Worm (Caenorhabditis elegans) whole organism, late embryonic: ENCODE results near the gene nas-8.

Source experiments
- C08G9.2 ChIP-seq: sonication (generic microtip); optimal IDR thresholded peaks from 2 replicates; lab custom pipeline; 2016; ENCODE audit warnings: mild to moderate bottlenecking, missing genetic modification characterization, moderate library complexity, missing compliant biosample characterization
- F13H6.1 ChIP-seq: sonication (generic microtip); optimal IDR thresholded peaks from 2 replicates; lab custom pipeline; 2016; ENCODE audit warnings: missing genetic modification characterization, missing compliant biosample characterization
- K02D7.2 ChIP-seq: sonication (generic microtip); optimal IDR thresholded peaks from 2 replicates; lab custom pipeline; 2017; ENCODE audit warnings: mild to moderate bottlenecking, missing genetic modification characterization, missing compliant biosample characterization
- K09A11.1 ChIP-seq: sonication (generic microtip); optimal IDR thresholded peaks from 2 replicates; lab custom pipeline; 2017; ENCODE audit warnings: antibody characterized with exemption, mild to moderate bottlenecking, missing genetic modification characterization, missing compliant biosample characterization; ENCODE audit not compliant: insufficient read depth
- Y22D7AL.16 ChIP-seq: sonication (generic microtip); optimal IDR thresholded peaks from 2 replicates; lab custom pipeline; 2016; ENCODE audit warnings: missing genetic modification characterization, missing compliant biosample characterization
- ama-1 ChIP-seq: fragments of 150-350 bp; optimal IDR thresholded peaks from 2 replicates; lab custom pipeline; 2014
- ceh-14 ChIP-seq: sonication (generic microtip); optimal IDR thresholded peaks from 2 replicates; lab custom pipeline; 2016; ENCODE audit warnings: missing genotype, missing genetic modification characterization, missing compliant biosample characterization
- ceh-18 ChIP-seq: sonication (generic microtip); optimal IDR thresholded peaks from 2 replicates; lab custom pipeline; 2016; ENCODE audit warnings: missing genetic modification characterization, missing compliant biosample characterization
- ceh-24 ChIP-seq: sonication (generic microtip); optimal IDR thresholded peaks from 2 replicates; lab custom pipeline; 2016; ENCODE audit warnings: mild to moderate bottlenecking, missing genetic modification characterization, missing compliant biosample characterization
- ceh-30 ChIP-seq: fragments of 150-350 bp; optimal IDR thresholded peaks from 2 replicates; lab custom pipeline; 2014; ENCODE audit warnings: missing biosample characterization, missing genetic modification characterization
- ceh-31 ChIP-seq: sonication (generic microtip); optimal IDR thresholded peaks from 2 replicates; lab custom pipeline; 2016; ENCODE audit warnings: missing genetic modification characterization, missing compliant biosample characterization
- ceh-34 ChIP-seq: sonication (generic microtip); optimal IDR thresholded peaks from 2 replicates; lab custom pipeline; 2016; ENCODE audit warnings: mild to moderate bottlenecking, missing genetic modification characterization, missing compliant biosample characterization
- ceh-45 ChIP-seq: fragments of 200-800 bp; sonication (Bioruptor generic); IDR thresholded peaks from 2 replicates; pipeline ENCODE4 v1.3.6; 2022; ENCODE audit warnings: missing genetic modification reagents, missing genetic modification characterization, missing compliant biosample characterization
- ceh-48 ChIP-seq: sonication (generic microtip); optimal IDR thresholded peaks from 2 replicates; lab custom pipeline; 2016; ENCODE audit warnings: missing genetic modification characterization, inconsistent platforms, missing compliant biosample characterization
- ceh-9 ChIP-seq: sonication (generic microtip); optimal IDR thresholded peaks from 2 replicates; lab custom pipeline; 2016; ENCODE audit warnings: mild to moderate bottlenecking, missing genetic modification characterization, inconsistent platforms, missing compliant biosample characterization
- dve-1 ChIP-seq: sonication (generic microtip); optimal IDR thresholded peaks from 2 replicates; lab custom pipeline; 2017; ENCODE audit warnings: antibody characterized with exemption, mild to moderate bottlenecking, missing genetic modification characterization, missing compliant biosample characterization
- elt-2 ChIP-seq: sonication (generic microtip); optimal IDR thresholded peaks from 2 replicates; lab custom pipeline; 2016; ENCODE audit warnings: missing genetic modification reagents, missing genetic modification characterization, missing compliant biosample characterization
- ets-4 ChIP-seq: sonication (generic microtip); optimal IDR thresholded peaks from 2 replicates; lab custom pipeline; 2016; ENCODE audit warnings: missing genetic modification characterization, missing compliant biosample characterization
- eyg-1 ChIP-seq: sonication (generic microtip); optimal IDR thresholded peaks from 2 replicates; lab custom pipeline; 2016; ENCODE audit warnings: missing genotype, missing genetic modification characterization, missing compliant biosample characterization
- fax-1 ChIP-seq: sonication (generic microtip); optimal IDR thresholded peaks from 2 replicates; lab custom pipeline; 2016; ENCODE audit warnings: missing genotype, missing genetic modification characterization, missing compliant biosample characterization
- fkh-10 ChIP-seq: fragments of 150-350 bp; optimal IDR thresholded peaks from 2 replicates; lab custom pipeline; 2014; ENCODE audit warnings: missing biosample characterization, missing genetic modification reagents, missing genetic modification characterization
- hlh-13 ChIP-seq: fragments of 200-800 bp; sonication (Bioruptor generic); optimal IDR thresholded peaks from 2 replicates; lab custom pipeline; 2018; ENCODE audit warnings: mild to moderate bottlenecking, missing genetic modification characterization, missing compliant biosample characterization
- hlh-30 ChIP-seq: sonication (generic microtip); optimal IDR thresholded peaks from 2 replicates; lab custom pipeline; 2017; ENCODE audit warnings: antibody characterized with exemption, missing genetic modification characterization, missing compliant biosample characterization; ENCODE audit not compliant: insufficient read depth
- lim-6 ChIP-seq: sonication (generic microtip); optimal IDR thresholded peaks from 2 replicates; lab custom pipeline; 2016; ENCODE audit warnings: missing genetic modification characterization, missing compliant biosample characterization
- lin-11 ChIP-seq: fragments of 200-800 bp; sonication (Bioruptor generic); optimal IDR thresholded peaks from 2 replicates; lab custom pipeline; 2018; ENCODE audit warnings: mild to moderate bottlenecking, missing genetic modification characterization, missing compliant biosample characterization
- mec-3 ChIP-seq: sonication (generic microtip); optimal IDR thresholded peaks from 2 replicates; lab custom pipeline; 2016; ENCODE audit warnings: borderline replicate concordance, missing genetic modification characterization, missing compliant biosample characterization
- nfya-1 ChIP-seq: sonication (generic microtip); optimal IDR thresholded peaks from 2 replicates; lab custom pipeline; 2017; ENCODE audit warnings: missing genetic modification characterization, mild to moderate bottlenecking, missing compliant biosample characterization, antibody characterized with exemption, moderate library complexity
- nhr-11 ChIP-seq: fragments of 150-350 bp; optimal IDR thresholded peaks from 2 replicates; lab custom pipeline; 2014; ENCODE audit warnings: missing biosample characterization, missing genetic modification characterization
- nhr-232 ChIP-seq: sonication (generic microtip); optimal IDR thresholded peaks from 2 replicates; lab custom pipeline; 2016; ENCODE audit warnings: missing genetic modification characterization, missing compliant biosample characterization
- npax-4 ChIP-seq: sonication (generic microtip); optimal IDR thresholded peaks from 2 replicates; lab custom pipeline; 2016; ENCODE audit warnings: missing genetic modification characterization, missing compliant biosample characterization
- odd-2 ChIP-seq: sonication (generic microtip); optimal IDR thresholded peaks from 2 replicates; lab custom pipeline; 2017; ENCODE audit warnings: antibody characterized with exemption, mild to moderate bottlenecking, missing genetic modification characterization, missing compliant biosample characterization
- pag-3 ChIP-seq: sonication (generic microtip); optimal IDR thresholded peaks from 2 replicates; lab custom pipeline; 2016; ENCODE audit warnings: missing compliant biosample characterization, missing genetic modification characterization, borderline replicate concordance
- pax-1 ChIP-seq: fragments of 150-350 bp; optimal IDR thresholded peaks from 2 replicates; lab custom pipeline; 2014; ENCODE audit warnings: missing biosample characterization, missing genetic modification characterization
- pha-2 ChIP-seq: sonication (generic microtip); optimal IDR thresholded peaks from 2 replicates; lab custom pipeline; 2017; ENCODE audit warnings: mild to moderate bottlenecking, missing genetic modification characterization, missing compliant biosample characterization
- pqm-1 ChIP-seq: sonication (generic microtip); optimal IDR thresholded peaks from 2 replicates; lab custom pipeline; 2016; ENCODE audit warnings: missing genetic modification characterization, missing compliant biosample characterization
- ref-2 ChIP-seq: sonication (generic microtip); optimal IDR thresholded peaks from 2 replicates; lab custom pipeline; 2016; ENCODE audit warnings: missing genetic modification characterization, missing compliant biosample characterization
- rnt-1 ChIP-seq: sonication (generic microtip); optimal IDR thresholded peaks from 2 replicates; lab custom pipeline; 2016; ENCODE audit warnings: missing genetic modification characterization, missing compliant biosample characterization
- sdc-2 ChIP-seq: sonication (generic microtip); optimal IDR thresholded peaks from 2 replicates; lab custom pipeline; 2016; ENCODE audit warnings: missing genotype, missing genetic modification characterization, missing compliant biosample characterization
- tbx-2 ChIP-seq: sonication (generic microtip); optimal IDR thresholded peaks from 2 replicates; lab custom pipeline; 2016; ENCODE audit warnings: missing genetic modification characterization, missing compliant biosample characterization
- tbx-7 ChIP-seq: sonication (generic microtip); optimal IDR thresholded peaks from 2 replicates; lab custom pipeline; 2016; ENCODE audit warnings: missing genotype, missing genetic modification characterization, missing compliant biosample characterization
- ttx-3 ChIP-seq: sonication (generic microtip); optimal IDR thresholded peaks from 2 replicates; lab custom pipeline; 2016; ENCODE audit warnings: missing genetic modification reagents, missing genetic modification characterization, missing compliant biosample characterization
- unc-3 ChIP-seq, 2 experiments: fragments of 200-800 bp in 1 of 2; sonication (Bioruptor generic) in 1 of 2; sonication (generic microtip) in 1 of 2; conservative IDR thresholded peaks in 1 of 2; optimal IDR thresholded peaks in 1 of 2; 2 replicates each; pipeline versions ENCODE4 v1.3.6 to Lab custom; 2016 to 2022; ENCODE audit warnings: missing compliant biosample characterization in 2 of 2, missing genetic modification characterization in 2 of 2, missing genetic modification reagents in 1 of 2
- unc-42 ChIP-seq: sonication (generic microtip); optimal IDR thresholded peaks from 2 replicates; lab custom pipeline; 2016; ENCODE audit warnings: missing genotype, missing genetic modification characterization, missing compliant biosample characterization
- unc-55 ChIP-seq: sonication (generic microtip); optimal IDR thresholded peaks from 2 replicates; lab custom pipeline; 2017; ENCODE audit warnings: missing biosample characterization, missing genetic modification reagents, missing genetic modification characterization
- ztf-16 ChIP-seq: sonication (generic microtip); optimal IDR thresholded peaks from 2 replicates; lab custom pipeline; 2017; ENCODE audit warnings: missing genetic modification characterization, missing compliant biosample characterization

Gene nas-8

ce11 chrIV:7081214-7081613 lies 33.5 kb upstream of the nas-8 start, which contains the start of gene Y43B11AR.1:
TSS of gene Y43B11AR.1 (plus strand) at chrIV:7081514.
- TF ChIP-seq fkh-10 (GFP tag; lab: Kevin White, UChicago) (no peak), tbx-2 (tag; lab: Kevin White, UChicago) (no peak), K02D7.2 (tag; lab: Kevin White, UChicago) (no peak), hlh-13 (no peak), eyg-1 (no peak), ceh-24 (no peak)

- TF ChIP-seq ttx-3 (tag; lab: Kevin White, UChicago) (no peak), ama-1 (lab: Kevin White, UChicago) (peak; percentile 44)
Observed at ce11 chrIV:7083382-7083784, 31.3 kb upstream of the nas-8 start, which contains the start of gene Y43B11AR.3. TSS of gene Y43B11AR.3 (minus strand) at chrIV:7083716.

ce11 chrIV:7083976-7084375 lies 30.7 kb upstream of the nas-8 start:
- TF ChIP-seq pag-3, result no peak
- no peak for TF ChIP-seq Y22D7AL.16 (tag; lab: Kevin White, UChicago)
- no peak for TF ChIP-seq nhr-11 (tag; lab: Kevin White, UChicago)
- no peak for TF ChIP-seq pax-1
- TF ChIP-seq ceh-45, result no peak
- no peak for TF ChIP-seq nfya-1 (tag; lab: Kevin White, UChicago)
- TF ChIP-seq eyg-1, result no peak
- TF ChIP-seq unc-42, result no peak
- TF ChIP-seq npax-4 (tag; lab: Kevin White, UChicago), result no peak
- TF ChIP-seq ceh-14, result no peak
- no peak for TF ChIP-seq unc-55
- no peak for TF ChIP-seq pha-2 (tag; lab: Kevin White, UChicago)
- TF ChIP-seq lim-6 (tag; lab: Kevin White, UChicago), result no peak
- TF ChIP-seq ref-2 (tag; lab: Kevin White, UChicago), result no peak
- TF ChIP-seq ztf-16 (tag; lab: Kevin White, UChicago), result no peak
- TF ChIP-seq ets-4 (tag; lab: Kevin White, UChicago), result no peak
- no peak for TF ChIP-seq hlh-13
- no peak for TF ChIP-seq pqm-1 (tag; lab: Kevin White, UChicago)
- no peak for TF ChIP-seq F13H6.1 (tag; lab: Kevin White, UChicago)

ce11 chrIV:7084632-7085160 lies 30.0 kb upstream of the nas-8 start, which contains the start of gene rps-4:
TSS of gene rps-4 (minus strand) at chrIV:7084682.
- no peak for TF ChIP-seq F13H6.1 (tag; lab: Kevin White, UChicago)
- TF ChIP-seq ceh-9, result no peak
- TF ChIP-seq ceh-30, result no peak
- peak; percentile 52 for TF ChIP-seq ref-2 (tag; lab: Kevin White, UChicago)
- TF ChIP-seq tbx-2 (tag; lab: Kevin White, UChicago), result no peak
- no peak for TF ChIP-seq tbx-7 (tag; lab: Kevin White, UChicago)
- TF ChIP-seq nhr-232 (tag; lab: Kevin White, UChicago), result no peak
- peak; percentile 23 for TF ChIP-seq pha-2 (tag; lab: Kevin White, UChicago)
- peak; percentile 59 for TF ChIP-seq ceh-31 (tag; lab: Kevin White, UChicago)
- no peak for TF ChIP-seq lin-11
- TF ChIP-seq unc-55, result peak; percentile 10
- TF ChIP-seq elt-2 (tag; lab: Kevin White, UChicago), result peak; percentile 67
- peak; percentile 13 for TF ChIP-seq ceh-48 (tag; lab: Kevin White, UChicago)
- TF ChIP-seq ttx-3 (tag; lab: Kevin White, UChicago), result no peak
- peak; percentile 27 for TF ChIP-seq hlh-30 (tag; lab: Kevin White, UChicago)
- peak; percentile 25 for TF ChIP-seq ceh-34
- TF ChIP-seq unc-3 (GFP tag; conservative IDR thresholded peaks at IDR 0.05; lab: Robert Waterston, UW), result no peak
- no peak for TF ChIP-seq unc-3 (tag; optimal IDR thresholded peaks at IDR 0.05; lab: Kevin White, UChicago)
- TF ChIP-seq mec-3 (tag; lab: Kevin White, UChicago), result no peak
- TF ChIP-seq dve-1 (tag; lab: Kevin White, UChicago), result peak; percentile 26
- no peak for TF ChIP-seq rnt-1 (tag; lab: Kevin White, UChicago)
- no peak for TF ChIP-seq odd-2 (tag; lab: Kevin White, UChicago)
- TF ChIP-seq pqm-1 (tag; lab: Kevin White, UChicago), result no peak
- TF ChIP-seq Y22D7AL.16 (tag; lab: Kevin White, UChicago), result peak; percentile 47
- TF ChIP-seq sdc-2 (tag; lab: Kevin White, UChicago), result no peak
- peak; percentile 31 for TF ChIP-seq unc-42
- no peak for TF ChIP-seq C08G9.2 (tag; lab: Kevin White, UChicago)
- TF ChIP-seq nfya-1 (tag; lab: Kevin White, UChicago), result peak; percentile 79
- TF ChIP-seq fax-1, result no peak
- no peak for TF ChIP-seq K09A11.1
- peak; percentile 18 for TF ChIP-seq ceh-18 (tag; lab: Kevin White, UChicago)
